Fruit fly (Drosophila melanogaster): Measurements from ENCODE around the gene Syx17.

Gene Syx17

DNA sequence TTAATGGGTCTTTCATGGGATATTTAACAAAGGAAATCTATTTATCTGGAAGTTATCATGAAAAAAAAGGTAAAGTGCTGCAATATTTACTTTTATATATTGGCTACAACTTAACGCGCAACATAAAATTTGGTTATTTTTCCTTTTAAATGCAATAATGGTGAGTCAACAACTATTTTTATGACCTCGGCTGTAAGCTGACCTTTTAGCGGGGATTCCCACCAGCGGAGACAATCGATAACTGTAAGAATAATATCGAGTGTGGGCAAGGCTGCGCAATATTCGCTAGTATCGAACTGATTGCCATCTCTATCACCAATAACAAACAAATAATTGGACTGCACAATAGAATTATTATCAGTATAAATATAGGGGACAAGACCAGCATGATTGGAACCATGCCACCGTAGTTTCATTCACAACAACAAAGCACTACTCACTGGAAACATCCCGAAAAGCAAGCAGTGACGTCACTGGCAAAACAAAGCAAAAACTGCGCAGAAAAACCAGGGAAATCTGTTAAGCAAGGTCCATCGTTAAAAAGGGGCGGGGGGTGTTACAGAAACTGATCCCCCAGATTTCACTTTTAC, at the start of gene Syx17:
Gene Syx17, plus strand, starts transcription at position 308 of the 590 bp plus-strand sequence.
- TF ChIP-seq h (optimal IDR thresholded peaks at IDR 0.05) (no peak), Sin3A (optimal IDR thresholded peaks at IDR 0.05) (no peak), Myc (optimal IDR thresholded peaks at IDR 0.05) (no peak), psq (optimal IDR thresholded peaks at IDR 0.05) (no peak), insv (optimal IDR thresholded peaks at IDR 0.05) (no peak), ttk (optimal IDR thresholded peaks at IDR 0.05) (no peak)

DNA sequence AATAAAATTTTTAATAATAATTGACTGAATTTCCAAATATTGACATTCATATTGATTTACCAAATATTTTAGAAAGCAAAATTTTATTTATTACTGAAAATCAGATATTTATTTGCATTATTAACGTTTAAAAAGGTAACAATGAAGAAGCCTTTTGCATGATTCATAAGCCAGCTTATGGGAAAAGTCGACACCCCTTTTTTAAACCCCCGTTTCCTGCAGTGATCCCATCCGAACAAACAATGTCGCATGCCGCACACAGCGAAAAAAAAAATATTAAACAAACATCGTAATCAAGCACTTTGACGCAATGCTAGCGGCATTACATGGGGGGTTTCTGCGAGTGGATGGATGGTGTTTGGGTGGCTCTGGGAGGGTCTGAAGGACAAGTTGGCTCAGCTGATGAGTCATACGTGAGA, 49.6 kb upstream of the Syx17 start:
- TF ChIP-seq ttk (optimal IDR thresholded peaks at IDR 0.05), result no peak
- no peak for TF ChIP-seq insv (optimal IDR thresholded peaks at IDR 0.05)
- no peak for TF ChIP-seq Myc (optimal IDR thresholded peaks at IDR 0.05)
- TF ChIP-seq h (optimal IDR thresholded peaks at IDR 0.05), result no peak
- TF ChIP-seq psq (optimal IDR thresholded peaks at IDR 0.05), result no peak

DNA sequence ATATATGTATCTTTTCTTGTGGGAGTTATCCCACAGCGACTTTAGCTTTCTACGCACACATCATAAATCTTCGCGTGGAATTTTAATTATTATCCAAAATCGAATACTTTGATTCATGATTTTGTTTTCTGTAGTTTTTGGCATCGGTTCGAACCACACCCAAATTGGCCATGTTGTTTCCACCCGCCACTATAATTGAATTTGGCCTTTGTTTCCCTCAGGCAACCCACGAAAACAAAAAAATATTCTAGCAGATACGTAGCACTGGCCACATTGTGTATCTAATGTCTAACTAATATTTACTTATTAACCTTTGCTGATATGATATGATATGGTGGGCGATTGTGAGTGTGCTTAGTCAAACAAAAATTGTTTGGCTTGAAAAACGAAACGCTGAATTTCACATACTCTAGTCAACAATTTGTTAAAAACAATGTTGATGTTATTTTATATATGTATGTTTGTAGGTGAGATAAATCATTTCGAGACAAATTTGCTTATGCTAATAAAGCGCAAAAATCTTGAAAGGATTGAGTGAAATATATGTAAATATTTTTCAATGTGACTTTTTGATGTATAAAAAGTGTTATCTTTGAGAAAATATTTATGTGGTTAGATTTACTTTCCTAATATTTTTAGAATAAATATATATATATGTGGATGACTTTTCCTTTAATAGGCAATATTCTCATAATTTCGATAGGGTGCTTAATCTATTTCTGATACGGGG, 48.2 kb upstream of the Syx17 start:
- no peak for TF ChIP-seq Myc (optimal IDR thresholded peaks at IDR 0.05)
- no peak for TF ChIP-seq insv (optimal IDR thresholded peaks at IDR 0.05)
- no peak for TF ChIP-seq h (optimal IDR thresholded peaks at IDR 0.05)
- no peak for TF ChIP-seq Sin3A (optimal IDR thresholded peaks at IDR 0.05)
- no peak for TF ChIP-seq ttk (optimal IDR thresholded peaks at IDR 0.05)
- TF ChIP-seq psq (optimal IDR thresholded peaks at IDR 0.05), result no peak

DNA sequence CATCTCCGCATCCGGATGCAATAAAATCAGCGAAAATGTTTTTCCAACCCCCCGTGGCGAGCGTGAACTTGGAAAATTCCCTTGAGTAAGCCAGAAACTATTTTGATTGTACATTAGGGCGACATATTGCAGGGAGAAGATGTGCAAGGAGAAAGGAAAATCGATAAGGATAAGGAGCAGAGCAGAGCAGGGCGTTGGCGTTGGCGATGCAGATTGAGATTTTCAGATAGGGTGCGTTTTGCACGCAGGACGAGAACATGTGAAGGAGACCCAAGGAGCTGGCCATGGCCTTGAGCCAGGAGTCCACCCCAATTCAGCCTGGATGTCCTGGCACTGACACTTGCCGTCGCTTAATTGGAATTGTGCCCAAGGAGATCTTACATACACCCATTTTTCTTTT, 46.3 kb upstream of the Syx17 start:
- no peak for TF ChIP-seq h (optimal IDR thresholded peaks at IDR 0.05)
- TF ChIP-seq ttk (optimal IDR thresholded peaks at IDR 0.05), result no peak
- no peak for TF ChIP-seq Sin3A (optimal IDR thresholded peaks at IDR 0.05)
- TF ChIP-seq Myc (optimal IDR thresholded peaks at IDR 0.05), result no peak
- no peak for TF ChIP-seq insv (optimal IDR thresholded peaks at IDR 0.05)
- TF ChIP-seq psq (optimal IDR thresholded peaks at IDR 0.05), result no peak

DNA sequence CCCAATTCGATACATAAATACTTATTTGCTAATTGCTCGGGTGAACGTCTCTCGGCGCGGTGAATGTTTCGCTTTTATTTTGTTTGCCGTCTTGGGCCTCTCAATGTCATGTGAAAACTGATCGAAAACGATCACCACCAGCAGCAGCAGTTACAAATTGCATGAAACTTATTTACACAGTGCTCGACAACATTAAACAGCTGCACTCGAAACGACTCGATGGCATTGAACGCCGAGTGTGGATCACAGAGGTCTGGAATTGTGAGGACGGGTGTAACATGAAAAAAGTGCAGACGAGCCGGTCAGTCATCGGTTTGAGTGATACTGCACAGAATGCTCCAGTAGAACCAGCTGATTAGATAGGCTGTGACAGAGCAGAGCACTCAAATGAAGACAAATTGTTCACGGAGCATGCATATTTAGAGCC, 45.6 kb upstream of the Syx17 start:
- TF ChIP-seq psq (optimal IDR thresholded peaks at IDR 0.05) (no peak), insv (optimal IDR thresholded peaks at IDR 0.05) (no peak), ttk (optimal IDR thresholded peaks at IDR 0.05) (no peak), Sin3A (optimal IDR thresholded peaks at IDR 0.05) (no peak)

DNA sequence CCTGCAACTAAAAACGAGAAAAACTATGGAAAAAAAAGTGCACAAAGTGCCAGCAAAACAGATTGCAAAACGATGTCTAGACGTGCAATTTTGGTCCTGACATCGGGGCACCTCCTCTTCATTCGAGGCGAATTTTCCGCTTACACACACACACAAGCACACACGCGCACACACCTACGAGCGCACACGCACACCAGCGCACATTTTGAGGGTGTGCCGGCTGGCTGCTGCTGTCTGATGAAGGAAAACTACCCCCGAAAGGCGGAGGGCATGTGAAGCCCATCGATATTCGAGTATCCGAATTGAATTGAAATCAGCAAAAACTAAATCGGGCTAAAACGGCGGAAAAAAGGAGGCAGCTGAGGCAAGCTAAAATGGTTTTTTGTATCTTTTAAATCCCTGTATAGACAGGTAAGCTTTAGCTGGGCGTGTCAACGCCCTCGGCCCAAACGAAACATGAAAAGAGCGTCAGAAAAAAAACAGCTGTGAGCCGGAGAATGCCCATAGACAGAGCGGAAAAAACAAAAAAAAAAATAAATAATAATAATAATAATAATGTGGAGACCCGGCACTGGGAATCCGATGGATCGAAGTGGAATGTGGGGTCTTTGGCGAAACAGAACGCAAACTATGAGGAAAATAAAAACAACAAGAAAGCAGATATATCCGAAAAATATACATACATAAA, 43.5 kb upstream of the Syx17 start:
- TF ChIP-seq psq (optimal IDR thresholded peaks at IDR 0.05), result no peak
- no peak for TF ChIP-seq h (optimal IDR thresholded peaks at IDR 0.05)
- TF ChIP-seq insv (optimal IDR thresholded peaks at IDR 0.05), result no peak
- TF ChIP-seq Myc (optimal IDR thresholded peaks at IDR 0.05), result no peak
- no peak for TF ChIP-seq Sin3A (optimal IDR thresholded peaks at IDR 0.05)
- no peak for TF ChIP-seq ttk (optimal IDR thresholded peaks at IDR 0.05)

DNA sequence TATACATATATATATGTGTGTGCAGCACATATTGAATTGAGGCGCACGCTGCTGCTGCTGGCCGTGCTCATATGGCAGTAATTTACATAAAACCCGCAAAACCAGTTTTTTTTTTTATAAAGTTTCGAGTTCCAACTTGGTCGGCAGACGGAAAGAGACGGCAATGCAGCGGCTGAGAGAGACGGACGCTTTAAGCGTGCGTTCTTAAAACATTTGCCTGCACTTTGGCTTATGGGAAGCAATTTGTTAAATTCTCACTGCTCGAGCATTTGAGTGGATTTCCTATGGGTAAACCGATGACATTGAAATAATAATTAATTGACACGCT, 42.9 kb upstream of the Syx17 start:
- no peak for TF ChIP-seq psq (optimal IDR thresholded peaks at IDR 0.05)
- TF ChIP-seq h (optimal IDR thresholded peaks at IDR 0.05), result no peak
- TF ChIP-seq insv (optimal IDR thresholded peaks at IDR 0.05), result no peak
- TF ChIP-seq ttk (optimal IDR thresholded peaks at IDR 0.05), result no peak
- no peak for TF ChIP-seq Myc (optimal IDR thresholded peaks at IDR 0.05)
- no peak for TF ChIP-seq Sin3A (optimal IDR thresholded peaks at IDR 0.05)

DNA sequence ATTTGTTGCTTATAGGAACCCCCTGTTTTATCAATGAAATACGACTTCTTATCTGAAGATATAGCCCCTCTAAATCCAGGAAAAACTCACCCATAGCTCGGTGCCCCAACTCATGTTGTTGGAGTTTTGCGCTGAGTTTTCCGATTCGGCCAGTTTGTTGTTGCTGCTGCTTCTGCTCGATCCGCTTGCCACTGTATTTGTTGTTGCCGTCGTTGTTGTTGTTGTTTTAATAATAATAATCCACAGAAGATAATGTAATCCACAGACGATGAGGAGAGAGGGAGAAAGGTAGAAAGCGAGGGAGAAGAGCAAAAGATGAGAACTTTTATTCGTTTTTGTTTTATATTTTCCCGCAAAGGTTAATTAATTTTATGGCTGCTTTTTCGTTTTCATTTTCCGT, 40.4 kb upstream of the Syx17 start:
- TF ChIP-seq h (optimal IDR thresholded peaks at IDR 0.05) (no peak), insv (optimal IDR thresholded peaks at IDR 0.05) (no peak)

DNA sequence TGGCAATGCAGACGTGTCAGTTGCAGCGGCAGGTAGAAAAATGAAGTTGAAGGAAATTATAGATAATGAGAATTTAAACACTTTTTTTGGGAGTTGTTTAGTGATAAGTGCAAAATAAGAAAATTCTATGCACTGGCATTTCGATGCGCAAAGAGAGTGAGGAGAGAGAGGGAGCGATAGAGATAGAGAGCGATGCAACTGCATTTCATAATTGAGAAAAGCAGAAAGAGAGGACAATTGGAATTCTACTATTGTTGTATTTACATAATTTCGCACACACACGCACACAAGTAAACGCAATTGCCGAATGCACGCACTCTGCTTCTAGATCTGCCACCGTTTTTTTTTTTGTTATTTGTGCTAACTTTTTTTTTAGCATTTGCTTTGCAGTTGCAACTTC, 39.8 kb upstream of the Syx17 start:
- no peak for TF ChIP-seq Sin3A (optimal IDR thresholded peaks at IDR 0.05)

DNA sequence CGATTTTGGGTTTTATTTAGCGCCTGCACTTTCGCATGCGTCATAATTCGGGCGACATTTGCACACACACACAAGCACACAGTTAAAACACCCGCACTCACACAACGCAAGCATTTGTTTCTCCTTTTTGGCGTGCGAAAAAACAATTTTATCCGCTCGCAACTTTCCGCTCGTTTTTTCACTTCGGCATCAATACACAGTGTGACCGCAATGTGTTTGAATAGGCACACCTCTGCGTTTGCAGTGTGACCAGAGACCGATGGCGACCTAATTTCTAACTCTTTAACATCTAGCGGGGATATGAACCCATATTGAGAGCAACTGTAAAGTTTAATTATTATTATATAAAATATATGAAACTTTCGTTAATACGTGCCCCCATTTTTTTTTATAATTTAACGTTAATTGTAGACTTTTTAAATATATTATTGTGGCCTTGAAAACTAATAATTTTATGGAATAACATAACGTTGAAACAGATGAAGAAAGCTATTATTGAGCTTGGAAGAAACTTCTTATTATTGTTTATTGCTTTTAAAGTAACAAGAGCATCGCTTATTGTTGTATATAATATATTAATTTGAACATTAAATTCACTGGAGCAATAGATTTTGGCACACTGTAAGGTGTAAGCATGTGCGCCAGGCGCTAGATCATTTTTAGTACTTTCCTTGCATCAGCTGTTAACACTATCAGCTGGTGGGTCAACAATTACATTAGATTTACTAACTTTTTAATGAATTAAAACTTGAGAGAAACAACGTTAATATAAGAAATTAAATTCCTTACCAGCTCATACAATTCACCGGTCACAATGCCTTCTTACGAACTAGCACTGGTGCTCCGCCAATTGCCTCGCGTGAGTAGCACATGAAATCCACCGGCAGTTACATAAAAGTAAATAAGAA, 39.1 kb upstream of the Syx17 start, which contains the start of the genes Cip4 and mRpS6:
Gene Cip4, minus strand, starts transcription at position 216 of the 908 bp plus-strand sequence.
Gene mRpS6, plus strand, starts transcription at position 664 of the 908 bp plus-strand sequence.
- TF ChIP-seq Myc (optimal IDR thresholded peaks at IDR 0.05), result no peak
- TF ChIP-seq h (optimal IDR thresholded peaks at IDR 0.05), result no peak

DNA sequence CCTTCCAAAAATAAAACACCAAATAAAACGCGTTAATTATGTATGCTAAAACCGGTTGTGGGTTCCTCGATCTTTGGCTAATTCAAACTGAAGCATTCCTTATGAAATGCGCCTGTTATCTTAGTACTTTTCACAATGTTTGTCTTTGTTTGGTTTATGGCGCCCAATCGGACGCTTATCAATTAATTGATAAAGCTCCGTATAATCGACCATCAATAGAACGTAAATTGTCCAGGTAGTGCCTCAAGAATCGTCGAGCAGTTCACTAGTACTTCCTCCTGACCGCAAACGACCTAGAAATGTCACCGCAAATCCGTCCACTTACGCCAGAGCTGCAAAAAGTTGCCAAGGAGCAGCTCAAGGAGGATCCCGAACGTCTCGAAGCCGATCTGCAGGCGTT, 38.1 kb upstream of the Syx17 start, which contains the start of gene CG33514:
Gene CG33514, plus strand, starts transcription at position 238 of the 400 bp plus-strand sequence.
- TF ChIP-seq insv (optimal IDR thresholded peaks at IDR 0.05) (no peak), h (optimal IDR thresholded peaks at IDR 0.05) (no peak), Myc (optimal IDR thresholded peaks at IDR 0.05) (no peak), Sin3A (optimal IDR thresholded peaks at IDR 0.05) (no peak), ttk (optimal IDR thresholded peaks at IDR 0.05) (no peak)

DNA sequence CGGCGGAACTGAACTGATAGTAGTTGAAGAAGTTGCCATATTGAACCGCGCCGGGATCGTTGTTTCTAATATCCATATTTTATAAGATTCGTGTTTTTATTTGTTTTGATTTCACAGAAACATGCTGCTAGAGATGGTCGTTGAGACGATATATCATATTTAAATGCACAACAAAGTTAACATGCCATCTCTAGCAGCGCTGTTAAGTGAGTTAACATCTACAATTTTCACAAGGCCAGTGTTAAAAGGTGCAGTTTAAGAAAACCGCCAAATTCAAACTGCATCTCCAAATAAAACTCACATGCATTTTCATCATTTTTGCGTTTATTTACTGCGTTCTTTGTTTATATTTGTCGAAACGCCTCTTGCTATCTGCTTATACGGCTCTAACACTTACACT, 35.9 kb upstream of the Syx17 start, which contains the start of gene CG11342:
Gene CG11342, minus strand, starts transcription at position 120 of the 400 bp plus-strand sequence.
- TF ChIP-seq h (optimal IDR thresholded peaks at IDR 0.05), result no peak
- no peak for TF ChIP-seq psq (optimal IDR thresholded peaks at IDR 0.05)
- TF ChIP-seq insv (optimal IDR thresholded peaks at IDR 0.05), result no peak
- no peak for TF ChIP-seq Sin3A (optimal IDR thresholded peaks at IDR 0.05)
- no peak for TF ChIP-seq Myc (optimal IDR thresholded peaks at IDR 0.05)
- TF ChIP-seq ttk (optimal IDR thresholded peaks at IDR 0.05), result no peak
